Worm (Caenorhabditis elegans) whole organism, young adult: Measurements from ENCODE around the gene glb-19.

ENCODE experiments used
- Y56A3A.18 ChIP-seq: fragments of 200-800 bp; sonication (Bioruptor generic); IDR thresholded peaks from 2 replicates; pipeline ENCODE4 v1.3.6; 2022; ENCODE audit warnings: missing genetic modification reagents, missing genetic modification characterization, missing compliant biosample characterization
- ccch-3 ChIP-seq: fragments of 200-800 bp; sonication (Bioruptor generic); optimal IDR thresholded peaks from 2 replicates; lab custom pipeline; 2018; ENCODE audit warnings: mild to moderate bottlenecking, missing genetic modification characterization, missing compliant biosample characterization
- ceh-79 ChIP-seq: sonication (generic microtip); optimal IDR thresholded peaks from 2 replicates; lab custom pipeline; 2017; ENCODE audit warnings: mild to moderate bottlenecking, missing genetic modification characterization, missing compliant biosample characterization
- efl-1 ChIP-seq: fragments of 150-350 bp; optimal IDR thresholded peaks from 2 replicates; lab custom pipeline; 2014; ENCODE audit warnings: missing biosample characterization, missing genetic modification reagents, missing genetic modification characterization
- fkh-3 ChIP-seq: sonication (generic microtip); optimal IDR thresholded peaks from 2 replicates; lab custom pipeline; 2016; ENCODE audit warnings: mild to moderate bottlenecking, missing genetic modification characterization, missing compliant biosample characterization
- pha-4 ChIP-seq: fragments of 150-350 bp; sonication (generic microtip); optimal IDR thresholded peaks from 2 replicates; lab custom pipeline; 2014; ENCODE audit warnings: missing biosample characterization, missing genetic modification reagents, missing genetic modification characterization

DNA sequence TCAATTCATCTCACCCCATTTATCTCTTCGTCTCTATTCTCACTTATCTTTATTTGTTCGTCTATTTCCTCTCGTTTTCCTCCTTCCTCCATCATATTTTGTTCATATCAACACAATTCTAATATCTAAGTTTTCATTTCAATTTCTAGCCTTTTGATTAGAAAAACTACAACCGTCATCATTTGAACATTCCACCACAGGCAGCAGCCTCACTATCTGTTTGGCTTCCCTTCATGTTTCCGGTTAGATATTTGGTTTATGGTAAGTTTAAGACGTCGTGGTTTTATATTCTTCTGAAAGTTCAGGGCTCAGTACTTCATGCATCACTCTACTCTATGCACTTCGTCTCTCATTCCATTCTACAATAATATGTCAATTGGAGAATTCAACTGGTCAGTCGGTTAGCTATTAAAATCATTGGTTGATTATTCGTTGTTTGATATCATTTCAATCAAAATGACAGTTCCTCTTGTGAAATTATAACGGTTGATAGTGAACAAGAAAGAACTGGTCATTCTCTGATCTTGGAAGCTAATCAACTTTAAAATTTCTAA, 2.9 kb upstream of the glb-19 start, which contains the start of gene K08C7.1:
- TF ChIP-seq ceh-79 (tag; lab: Kevin White, UChicago) (no peak), pha-4 (tag; lab: Kevin White, UChicago) (no peak), fkh-3 (tag; lab: Kevin White, UChicago) (no peak), ccch-3 (no peak), Y56A3A.18 (no peak), efl-1 (no peak)
